Fruit fly (Drosophila melanogaster) ovary, adult (tissue): ENCODE measurements around the gene CG12507.
A peak's percentile ranks its signal among the peaks of the same experiment; 100 is the strongest.

Source experiments
- CG17801 ChIP-seq: fragments of 200-800 bp; optimal IDR thresholded peaks from 2 replicates; lab custom pipeline; 2019; ENCODE audit warnings: missing biosample characterization, mild to moderate bottlenecking, missing genetic modification characterization, moderate library complexity; ENCODE audit not compliant: partially characterized antibody

The CG12507 gene

dm6 chrX:16266437-16266836, at the start of gene CG12507:
TSS of gene CG12507 (minus strand) at chrX:16266537.
- TF ChIP-seq CG17801 (GFP tag; lab: Kevin White, UChicago) = no peak

dm6 chrX:16313078-16313875, 46.9 kb upstream of the CG12507 start, which contains the start of the genes CG9915 and SWIP:
TSS of gene CG9915 (minus strand) at chrX:16313138.
TSS of gene SWIP (plus strand) at chrX:16313709.
- TF ChIP-seq CG17801 (GFP tag; lab: Kevin White, UChicago) = peak; percentile 64

dm6 chrX:16309764-16310163, 43.4 kb upstream of the CG12507 start:
- peak; percentile 30 for TF ChIP-seq CG17801 (GFP tag; lab: Kevin White, UChicago)

- peak; percentile 25 for TF ChIP-seq CG17801 (GFP tag; lab: Kevin White, UChicago)
Measured at dm6 chrX:16308953-16309352, 42.6 kb upstream of the CG12507 start.

- no peak for TF ChIP-seq CG17801 (GFP tag; lab: Kevin White, UChicago)
Measured at dm6 chrX:16308310-16308918, 42.1 kb upstream of the CG12507 start, which contains the start of gene Had1. TSS of gene Had1 (minus strand) at chrX:16308667.

- TF ChIP-seq CG17801 (GFP tag; lab: Kevin White, UChicago) = no peak
Measured at dm6 chrX:16303636-16304035, 37.3 kb upstream of the CG12507 start, which contains the start of gene CG3679. TSS of gene CG3679 (plus strand) at chrX:16303870.

- TF ChIP-seq CG17801 (GFP tag; lab: Kevin White, UChicago) = no peak
Measured at dm6 chrX:16297618-16298017, 31.3 kb upstream of the CG12507 start, which contains the start of gene ERp44. TSS of gene ERp44 (minus strand) at chrX:16297718.

dm6 chrX:16296423-16297292, 30.3 kb upstream of the CG12507 start, which contains the start of gene CG3632:
TSS of gene CG3632 (plus strand) at chrX:16296671.
- TF ChIP-seq CG17801 (GFP tag; lab: Kevin White, UChicago) = peak; percentile 75

dm6 chrX:16292646-16293045, 26.3 kb upstream of the CG12507 start:
- TF ChIP-seq CG17801 (GFP tag; lab: Kevin White, UChicago) = no peak

dm6 chrX:16288999-16289398, 22.7 kb upstream of the CG12507 start:
- TF ChIP-seq CG17801 (GFP tag; lab: Kevin White, UChicago) = no peak

- TF ChIP-seq CG17801 (GFP tag; lab: Kevin White, UChicago) = peak; percentile 45
Measured at dm6 chrX:16288492-16288964, 22.2 kb upstream of the CG12507 start, which contains the start of the genes CG32576 and caz. TSS of gene CG32576 (minus strand) at chrX:16288533. TSS of gene caz (plus strand) at chrX:16288810.

dm6 chrX:16286083-16286666, 19.8 kb upstream of the CG12507 start, which contains the start of gene UQCR-14:
TSS of gene UQCR-14 (plus strand) at chrX:16286288.
- TF ChIP-seq CG17801 (GFP tag; lab: Kevin White, UChicago) = peak; percentile 78

dm6 chrX:16285186-16285585, 18.8 kb upstream of the CG12507 start:
- peak; percentile 19 for TF ChIP-seq CG17801 (GFP tag; lab: Kevin White, UChicago)
